Fruit fly (Drosophila melanogaster) whole organism, prepupa: Measurements from ENCODE around the gene Hsp27.

ENCODE experiments used
- Blimp-1 ChIP-seq: fragments of 200-800 bp; sonication (Bioruptor generic); optimal IDR thresholded peaks from 3 replicates; lab custom pipeline; 2017; ENCODE audit warnings: missing biosample characterization, missing genetic modification characterization, mild to moderate bottlenecking, moderate library complexity, missing genetic modification reagents
- CG10631 ChIP-seq: fragments of 200-800 bp; sonication (Bioruptor generic); optimal IDR thresholded peaks from 2 replicates; lab custom pipeline; 2016; ENCODE audit warnings: missing biosample characterization, missing genetic modification characterization
- CG10669 ChIP-seq: fragments of 200-800 bp; sonication (Bioruptor generic); optimal IDR thresholded peaks from 3 replicates; lab custom pipeline; 2018; ENCODE audit warnings: missing biosample characterization, mild to moderate bottlenecking, missing genetic modification characterization, moderate library complexity
- CG11294 ChIP-seq: fragments of 200-800 bp; sonication (Bioruptor generic); IDR thresholded peaks from 2 replicates; pipeline ENCODE4 v1.3.6; 2022; ENCODE audit warnings: missing biosample characterization, missing genetic modification characterization
- CG11762 ChIP-seq: fragments of 200-800 bp; sonication (Bioruptor generic); optimal IDR thresholded peaks from 3 replicates; lab custom pipeline; 2016; ENCODE audit warnings: missing biosample characterization, missing genetic modification characterization; ENCODE audit not compliant: insufficient read depth
- CG11902 ChIP-seq: fragments of 200-800 bp; sonication (Bioruptor generic); optimal IDR thresholded peaks from 3 replicates; lab custom pipeline; 2016; ENCODE audit warnings: missing biosample characterization, missing genetic modification characterization
- CG15336 ChIP-seq: fragments of 200-800 bp; sonication (Bioruptor generic); IDR thresholded peaks from 2 replicates; pipeline ENCODE4 v1.3.6; 2022; ENCODE audit warnings: missing biosample characterization, missing genetic modification characterization
- CG1621 ChIP-seq: fragments of 200-800 bp; sonication (Bioruptor generic); optimal IDR thresholded peaks from 3 replicates; lab custom pipeline; 2018; ENCODE audit warnings: missing biosample characterization, mild to moderate bottlenecking, missing genetic modification characterization
- CG16779 ChIP-seq: fragments of 200-800 bp; sonication (Bioruptor generic); optimal IDR thresholded peaks from 3 replicates; lab custom pipeline; 2017; ENCODE audit warnings: missing biosample characterization, mild to moderate bottlenecking, missing genetic modification characterization
- CG3032 ChIP-seq: fragments of 200-800 bp; optimal IDR thresholded peaks from 2 replicates; lab custom pipeline; 2019; ENCODE audit warnings: missing biosample characterization, mild to moderate bottlenecking, missing genetic modification characterization, moderate library complexity
- CG32006 ChIP-seq: fragments of 200-800 bp; sonication (Bioruptor generic); optimal IDR thresholded peaks from 3 replicates; lab custom pipeline; 2017; ENCODE audit warnings: missing biosample characterization, mild to moderate bottlenecking, missing genetic modification characterization
- CG3919 ChIP-seq: fragments of 200-800 bp; sonication (Bioruptor generic); optimal IDR thresholded peaks from 3 replicates; lab custom pipeline; 2016; ENCODE audit warnings: missing biosample characterization, missing genetic modification characterization
- CG6163 ChIP-seq: fragments of 200-800 bp; sonication (Bioruptor generic); IDR thresholded peaks from 3 replicates; pipeline ENCODE4 v1.3.6; 2022; ENCODE audit warnings: missing biosample characterization, missing genetic modification characterization
- CG6276 ChIP-seq: fragments of 200-800 bp; sonication (Bioruptor generic); optimal IDR thresholded peaks from 2 replicates; lab custom pipeline; 2017; ENCODE audit warnings: missing biosample characterization, mild to moderate bottlenecking, missing genetic modification characterization
- CG6792 ChIP-seq: fragments of 200-800 bp; sonication (Bioruptor generic); optimal IDR thresholded peaks from 3 replicates; lab custom pipeline; 2016; ENCODE audit warnings: missing biosample characterization, missing genetic modification characterization
- CG6808 ChIP-seq: fragments of 200-800 bp; sonication (Bioruptor generic); optimal IDR thresholded peaks from 3 replicates; lab custom pipeline; 2017; ENCODE audit warnings: missing biosample characterization, missing genetic modification characterization, mild to moderate bottlenecking, moderate library complexity, missing genetic modification reagents
- CG6854 ChIP-seq: fragments of 200-800 bp; sonication (Bioruptor generic); optimal IDR thresholded peaks from 2 replicates; lab custom pipeline; 2017; ENCODE audit warnings: missing biosample characterization, mild to moderate bottlenecking, missing genetic modification characterization
- CG8119 ChIP-seq: fragments of 200-800 bp; sonication (Bioruptor generic); IDR thresholded peaks from 3 replicates; pipeline ENCODE4 v1.3.6; 2022; ENCODE audit warnings: missing biosample characterization, missing genetic modification characterization
- CG8319 ChIP-seq: fragments of 200-800 bp; sonication (Bioruptor generic); optimal IDR thresholded peaks from 3 replicates; lab custom pipeline; 2016; ENCODE audit warnings: missing biosample characterization, missing genetic modification characterization
- CG8632 ChIP-seq: fragments of 200-800 bp; sonication (Bioruptor generic); optimal IDR thresholded peaks from 3 replicates; lab custom pipeline; 2016; ENCODE audit warnings: missing biosample characterization, missing genetic modification characterization
- CG9139 ChIP-seq: fragments of 200-800 bp; sonication (Bioruptor generic); optimal IDR thresholded peaks from 3 replicates; lab custom pipeline; 2017; ENCODE audit warnings: missing biosample characterization, mild to moderate bottlenecking, missing genetic modification characterization
- Ets21C ChIP-seq: fragments of 200-800 bp; sonication (Bioruptor generic); optimal IDR thresholded peaks from 3 replicates; lab custom pipeline; 2016; ENCODE audit warnings: missing biosample characterization, missing genetic modification characterization
- Ets96B ChIP-seq: fragments of 200-800 bp; optimal IDR thresholded peaks from 2 replicates; lab custom pipeline; 2019; ENCODE audit warnings: missing biosample characterization, mild to moderate bottlenecking, missing genetic modification characterization, moderate library complexity
- Gug ChIP-seq: fragments of 200-800 bp; sonication (Bioruptor generic); IDR thresholded peaks from 2 replicates; pipeline ENCODE4 v1.3.6; 2022; ENCODE audit warnings: missing biosample characterization, missing genetic modification characterization
- Hr38 ChIP-seq: sonication (Bioruptor generic); optimal IDR thresholded peaks from 2 replicates; lab custom pipeline; 2016; ENCODE audit warnings: missing biosample characterization, missing genetic modification characterization
- Hr4 ChIP-seq: fragments of 200-800 bp; sonication (Bioruptor generic); optimal IDR thresholded peaks from 3 replicates; lab custom pipeline; 2016; ENCODE audit warnings: missing biosample characterization, missing genetic modification characterization
- Lpt ChIP-seq: fragments of 200-800 bp; sonication (Bioruptor generic); optimal IDR thresholded peaks from 3 replicates; lab custom pipeline; 2016; ENCODE audit warnings: missing biosample characterization, missing genetic modification characterization
- Met ChIP-seq: fragments of 200-800 bp; sonication (Bioruptor generic); optimal IDR thresholded peaks from 3 replicates; lab custom pipeline; 2016; ENCODE audit warnings: missing biosample characterization, missing genetic modification characterization
- OdsH ChIP-seq: fragments of 200-800 bp; sonication (Bioruptor generic); optimal IDR thresholded peaks from 3 replicates; lab custom pipeline; 2016; ENCODE audit warnings: missing biosample characterization, missing genetic modification characterization
- Smox ChIP-seq: fragments of 200-800 bp; sonication (Bioruptor generic); optimal IDR thresholded peaks from 3 replicates; lab custom pipeline; 2016; ENCODE audit warnings: missing biosample characterization, missing genetic modification characterization
- Sox102F ChIP-seq: fragments of 200-800 bp; sonication (Bioruptor generic); optimal IDR thresholded peaks from 2 replicates; lab custom pipeline; 2016; ENCODE audit warnings: missing biosample characterization, mild to moderate bottlenecking, missing genetic modification characterization
- Sox14 ChIP-seq: fragments of 200-800 bp; sonication (Bioruptor generic); optimal IDR thresholded peaks from 3 replicates; lab custom pipeline; 2016; ENCODE audit warnings: missing biosample characterization, missing genetic modification characterization
- Sox15 ChIP-seq: fragments of 200-800 bp; sonication (Bioruptor generic); optimal IDR thresholded peaks from 3 replicates; lab custom pipeline; 2016; ENCODE audit warnings: missing biosample characterization, missing genetic modification characterization
- achi ChIP-seq: fragments of 200-800 bp; sonication (Bioruptor generic); optimal IDR thresholded peaks from 3 replicates; lab custom pipeline; 2016; ENCODE audit warnings: missing biosample characterization, missing genetic modification characterization
- acj6 ChIP-seq: fragments of 200-800 bp; sonication (Bioruptor generic); optimal IDR thresholded peaks from 3 replicates; lab custom pipeline; 2016; ENCODE audit warnings: missing biosample characterization, missing genetic modification characterization
- dac ChIP-seq: fragments of 200-800 bp; sonication (Bioruptor generic); optimal IDR thresholded peaks from 2 replicates; lab custom pipeline; 2017; ENCODE audit warnings: missing biosample characterization, mild to moderate bottlenecking, missing genetic modification characterization
- dsx ChIP-seq: fragments of 200-800 bp; optimal IDR thresholded peaks from 3 replicates; lab custom pipeline; 2019; ENCODE audit warnings: missing biosample characterization, mild to moderate bottlenecking, missing genetic modification characterization, moderate library complexity; ENCODE audit not compliant: poor library complexity, severe bottlenecking
- esn ChIP-seq: fragments of 200-800 bp; sonication (Bioruptor generic); optimal IDR thresholded peaks from 2 replicates; lab custom pipeline; 2016; ENCODE audit warnings: missing biosample characterization, mild to moderate bottlenecking, missing genetic modification characterization, moderate library complexity
- fd59A ChIP-seq: fragments of 200-800 bp; sonication (Bioruptor generic); optimal IDR thresholded peaks from 2 replicates; lab custom pipeline; 2017; ENCODE audit warnings: missing biosample characterization, mild to moderate bottlenecking, missing genetic modification characterization, missing genetic modification reagents
- fd85E ChIP-seq: fragments of 200-800 bp; sonication (Bioruptor generic); optimal IDR thresholded peaks from 3 replicates; lab custom pipeline; 2016; ENCODE audit warnings: missing biosample characterization, missing genetic modification characterization
- lz ChIP-seq: fragments of 200-800 bp; sonication (Bioruptor generic); optimal IDR thresholded peaks from 3 replicates; lab custom pipeline; 2016; ENCODE audit warnings: missing biosample characterization, missing genetic modification characterization
- pdm3 ChIP-seq: fragments of 200-800 bp; sonication (Bioruptor generic); optimal IDR thresholded peaks from 3 replicates; lab custom pipeline; 2016; ENCODE audit warnings: missing biosample characterization, missing genetic modification characterization
- salr ChIP-seq, 2 experiments: fragments of 200-800 bp; sonication (Bioruptor generic); optimal IDR thresholded peaks; 3 replicates each; lab custom pipeline; 2016 to 2018; ENCODE audit warnings: missing biosample characterization in 2 of 2, missing genetic modification characterization in 2 of 2, mild to moderate bottlenecking in 1 of 2
- spab ChIP-seq: fragments of 200-800 bp; sonication (Bioruptor generic); optimal IDR thresholded peaks from 2 replicates; lab custom pipeline; 2017; ENCODE audit warnings: missing biosample characterization, mild to moderate bottlenecking, missing genetic modification characterization, missing genetic modification reagents
- ss ChIP-seq, 2 experiments: fragments of 200-800 bp; sonication (Bioruptor generic); optimal IDR thresholded peaks; 2 replicates in 1 of 2; 3 replicates in 1 of 2; lab custom pipeline; 2017 to 2018; ENCODE audit warnings: mild to moderate bottlenecking in 2 of 2, missing biosample characterization in 2 of 2, missing genetic modification characterization in 2 of 2, moderate library complexity in 1 of 2
- svp ChIP-seq: fragments of 200-800 bp; sonication (Bioruptor generic); peaks from one replicate; lab custom pipeline; 2016; ENCODE audit warnings: missing biosample characterization, missing genetic modification characterization
- topi ChIP-seq: fragments of 200-800 bp; sonication (Bioruptor generic); optimal IDR thresholded peaks from 3 replicates; lab custom pipeline; 2016; ENCODE audit warnings: missing biosample characterization, missing genetic modification characterization
- vri ChIP-seq: fragments of 200-800 bp; sonication (Bioruptor generic); optimal IDR thresholded peaks from 3 replicates; lab custom pipeline; 2016; ENCODE audit warnings: missing biosample characterization, mild to moderate bottlenecking, missing genetic modification characterization

The Hsp27 gene

dm6 chr3L:9425838-9426237, 42.0 kb downstream of the Hsp27 start (continued):
- TF ChIP-seq spab (GFP tag; lab: Kevin White, UChicago) (no peak), vri (GFP tag; lab: Kevin White, UChicago) (peak; percentile 22), ss (GFP tag; optimal IDR thresholded peaks at IDR 0.05; lab: Kevin White, UChicago) (no peak), CG9139 (GFP tag; lab: Kevin White, UChicago) (no peak), CG8632 (GFP tag; lab: Kevin White, UChicago) (no peak), achi (no peak), lz (GFP tag; lab: Kevin White, UChicago) (no peak)

- peak; percentile 99 for TF ChIP-seq acj6 (GFP tag; lab: Kevin White, UChicago)
- TF ChIP-seq CG11902 (GFP tag; lab: Kevin White, UChicago): peak; percentile 99
- peak; percentile 99 for TF ChIP-seq CG3919 (GFP tag; lab: Kevin White, UChicago)
- TF ChIP-seq Lpt (GFP tag; lab: Kevin White, UChicago): peak; percentile 97
- TF ChIP-seq CG32006: peak; percentile 99
- TF ChIP-seq CG3032: peak; percentile 99
- peak; percentile 97 for TF ChIP-seq Sox102F (GFP tag; lab: Kevin White, UChicago)
- TF ChIP-seq pdm3 (GFP tag; lab: Kevin White, UChicago): peak; percentile 99
- TF ChIP-seq Sox15 (GFP tag; lab: Kevin White, UChicago): peak; percentile 100
- TF ChIP-seq CG6276: peak; percentile 90
- TF ChIP-seq lz (GFP tag; lab: Kevin White, UChicago): peak; percentile 99
- TF ChIP-seq CG16779: peak; percentile 94
- peak; percentile 94 for TF ChIP-seq CG6854
- TF ChIP-seq CG8319 (GFP tag; lab: Kevin White, UChicago): peak; percentile 99
- TF ChIP-seq CG1621 (tag; lab: Kevin White, UChicago): peak; percentile 97
- TF ChIP-seq OdsH: peak; percentile 99
- TF ChIP-seq Met (GFP tag; lab: Kevin White, UChicago): peak; percentile 98
- peak; percentile 99 for TF ChIP-seq CG10631 (GFP tag; lab: Kevin White, UChicago)
- TF ChIP-seq topi (GFP tag; lab: Kevin White, UChicago): peak; percentile 99
- peak; percentile 99 for TF ChIP-seq esn
- TF ChIP-seq CG6163 (GFP tag; lab: Robert Waterston, UW): peak; percentile 99
- peak; percentile 99 for TF ChIP-seq svp (GFP tag; lab: Kevin White, UChicago)
- TF ChIP-seq CG6808 (GFP tag; lab: Kevin White, UChicago): peak; percentile 93
- peak; percentile 84 for TF ChIP-seq CG9139 (GFP tag; lab: Kevin White, UChicago)
- TF ChIP-seq CG15336: peak; percentile 95
- peak; percentile 95 for TF ChIP-seq fd85E (GFP tag; lab: Kevin White, UChicago)
- TF ChIP-seq dsx (GFP tag; lab: Kevin White, UChicago): peak; percentile 93
- peak; percentile 99 for TF ChIP-seq Ets21C (GFP tag; lab: Kevin White, UChicago)
- peak; percentile 94 for TF ChIP-seq CG8119
- TF ChIP-seq Sox14: peak; percentile 100
- TF ChIP-seq ss (GFP tag; optimal IDR thresholded peaks at IDR 0.05; lab: Kevin White, UChicago): peak; percentile 83 to 96
- TF ChIP-seq CG10669: peak; percentile 96
- peak; percentile 97 for TF ChIP-seq Ets96B (tag; lab: Kevin White, UChicago)
- TF ChIP-seq dac (GFP tag; lab: Kevin White, UChicago): peak; percentile 98
- peak; percentile 95 for TF ChIP-seq spab (GFP tag; lab: Kevin White, UChicago)
- TF ChIP-seq salr (GFP tag; optimal IDR thresholded peaks at IDR 0.05; lab: Kevin White, UChicago): peak; percentile 96 to 99
- TF ChIP-seq CG11762 (GFP tag; lab: Kevin White, UChicago): peak; percentile 97
- TF ChIP-seq Gug (GFP tag; lab: Robert Waterston, UW): peak; percentile 99
- peak; percentile 99 for TF ChIP-seq Hr4
- TF ChIP-seq Hr38 (GFP tag; lab: Kevin White, UChicago): peak; percentile 96
- peak; percentile 95 for TF ChIP-seq Blimp-1
- peak; percentile 99 for TF ChIP-seq Smox (GFP tag; lab: Kevin White, UChicago)
- peak; percentile 97 for TF ChIP-seq vri (GFP tag; lab: Kevin White, UChicago)
- TF ChIP-seq fd59A (GFP tag; lab: Kevin White, UChicago): peak; percentile 98
- peak; percentile 99 for TF ChIP-seq CG11294 (GFP tag; lab: Robert Waterston, UW)
- peak; percentile 98 for TF ChIP-seq CG6792 (GFP tag; lab: Kevin White, UChicago)
Observed at dm6 chr3L:9426656-9427294, 42.9 kb downstream of the Hsp27 start, which contains the start of the genes Atat and Shc. TSS of gene Atat (minus strand) at chr3L:9426758. TSS of gene Shc (plus strand) at chr3L:9427010.
